Worm (Caenorhabditis elegans) whole organism, young adult: ENCODE measurements around the gene prdm-14.

ENCODE experiments used
- B0035.1 ChIP-seq: sonication (generic microtip); optimal IDR thresholded peaks from 2 replicates; lab custom pipeline; 2016; ENCODE audit warnings: missing genetic modification characterization, mild to moderate bottlenecking, missing compliant biosample characterization, missing genotype, missing genetic modification reagents
- C17E4.6 ChIP-seq: fragments of 200-800 bp; sonication (Bioruptor generic); IDR thresholded peaks from 2 replicates; pipeline ENCODE4 v1.3.6; 2022; ENCODE audit warnings: missing genetic modification reagents, missing genetic modification characterization, missing compliant biosample characterization
- D2030.7 ChIP-seq: fragments of 200-800 bp; sonication (Bioruptor generic); IDR thresholded peaks from 2 replicates; pipeline ENCODE4 v1.3.6; 2022; ENCODE audit warnings: missing genetic modification reagents, missing genetic modification characterization, missing compliant biosample characterization
- F10E7.11 ChIP-seq: sonication (generic microtip); optimal IDR thresholded peaks from 2 replicates; lab custom pipeline; 2017; ENCODE audit warnings: mild to moderate bottlenecking, missing genetic modification characterization, moderate library complexity, missing compliant biosample characterization
- F22D6.2 ChIP-seq: sonication (generic microtip); optimal IDR thresholded peaks from 2 replicates; lab custom pipeline; 2016; ENCODE audit warnings: mild to moderate bottlenecking, missing genetic modification characterization, missing compliant biosample characterization
- F23B12.7 ChIP-seq: sonication (generic microtip); optimal IDR thresholded peaks from 2 replicates; lab custom pipeline; 2017; ENCODE audit warnings: missing genetic modification characterization, mild to moderate bottlenecking, missing compliant biosample characterization, antibody characterized with exemption, moderate library complexity; ENCODE audit not compliant: insufficient read depth
- F49E8.2 ChIP-seq: sonication (generic microtip); optimal IDR thresholded peaks from 3 replicates; lab custom pipeline; 2017; ENCODE audit warnings: missing genetic modification characterization, mild to moderate bottlenecking, missing compliant biosample characterization, antibody characterized with exemption, moderate library complexity; ENCODE audit not compliant: insufficient read depth
- F52B5.7 ChIP-seq: sonication (generic microtip); optimal IDR thresholded peaks from 2 replicates; lab custom pipeline; 2016; ENCODE audit warnings: mild to moderate bottlenecking, missing genetic modification characterization, missing compliant biosample characterization
- T26A5.8 ChIP-seq: sonication (generic microtip); optimal IDR thresholded peaks from 2 replicates; lab custom pipeline; 2016; ENCODE audit warnings: missing genetic modification characterization, missing compliant biosample characterization
- Y79H2A.3 ChIP-seq: fragments of 200-800 bp; sonication (Bioruptor generic); conservative IDR thresholded peaks from 2 replicates; pipeline ENCODE4 v1.3.6; 2022; ENCODE audit warnings: missing genetic modification reagents, missing genetic modification characterization, missing compliant biosample characterization
- ZK185.1 ChIP-seq: sonication (generic microtip); optimal IDR thresholded peaks from 2 replicates; lab custom pipeline; 2016; ENCODE audit warnings: mild to moderate bottlenecking, missing genetic modification characterization, missing compliant biosample characterization; ENCODE audit not compliant: poor library complexity, severe bottlenecking
- ama-1 ChIP-seq, 3 experiments: fragments of 150-350 bp in 1 of 3; sonication (generic microtip) in 2 of 3; optimal IDR thresholded peaks; 2 replicates each; lab custom pipeline; 2014 to 2018; ENCODE audit warnings: missing biosample characterization in 2 of 3, missing genetic modification characterization in 2 of 3, missing genetic modification reagents in 2 of 3
- attf-6 ChIP-seq: fragments of 200-800 bp; sonication (Bioruptor generic); IDR thresholded peaks from 2 replicates; pipeline ENCODE4 v1.3.6; 2022; ENCODE audit warnings: missing genetic modification reagents, missing genetic modification characterization, missing compliant biosample characterization
- bed-2 ChIP-seq: fragments of 200-800 bp; sonication (Bioruptor generic); IDR thresholded peaks from 2 replicates; pipeline ENCODE4 v1.3.6; 2022; ENCODE audit warnings: missing genetic modification reagents, missing genetic modification characterization, missing compliant biosample characterization
- ccch-3 ChIP-seq: fragments of 200-800 bp; sonication (Bioruptor generic); optimal IDR thresholded peaks from 2 replicates; lab custom pipeline; 2018; ENCODE audit warnings: mild to moderate bottlenecking, missing genetic modification characterization, missing compliant biosample characterization
- ceh-27 ChIP-seq: fragments of 200-800 bp; sonication (Bioruptor generic); optimal IDR thresholded peaks from 2 replicates; lab custom pipeline; 2018; ENCODE audit warnings: mild to moderate bottlenecking, missing genetic modification characterization, moderate library complexity, missing compliant biosample characterization
- ceh-58 ChIP-seq: fragments of 200-800 bp; sonication (Bioruptor generic); IDR thresholded peaks from 2 replicates; pipeline ENCODE4 v1.3.6; 2022; ENCODE audit warnings: missing genetic modification characterization, missing compliant biosample characterization
- ceh-79 ChIP-seq: sonication (generic microtip); optimal IDR thresholded peaks from 2 replicates; lab custom pipeline; 2017; ENCODE audit warnings: mild to moderate bottlenecking, missing genetic modification characterization, missing compliant biosample characterization
- dpl-1 ChIP-seq: fragments of 150-350 bp; optimal IDR thresholded peaks from 2 replicates; lab custom pipeline; 2014; ENCODE audit warnings: missing biosample characterization, missing genetic modification reagents, missing genetic modification characterization
- ekl-4 ChIP-seq: fragments of 200-800 bp; sonication (Bioruptor generic); IDR thresholded peaks from 2 replicates; pipeline ENCODE4 v1.3.6; 2022; ENCODE audit warnings: missing genetic modification reagents, missing genetic modification characterization, missing compliant biosample characterization
- him-1 ChIP-seq: sonication (generic microtip); optimal IDR thresholded peaks from 2 replicates; lab custom pipeline; 2016; ENCODE audit warnings: missing genotype, missing genetic modification reagents, missing genetic modification characterization, missing compliant biosample characterization
- hlh-12 ChIP-seq: sonication (generic microtip); optimal IDR thresholded peaks from 2 replicates; lab custom pipeline; 2016; ENCODE audit warnings: missing genetic modification characterization, missing compliant biosample characterization
- hmg-20 ChIP-seq: fragments of 200-800 bp; sonication (Bioruptor generic); IDR thresholded peaks from 2 replicates; pipeline ENCODE4 v1.3.6; 2022; ENCODE audit warnings: missing genetic modification reagents, missing genetic modification characterization, missing compliant biosample characterization
- hrde-1 ChIP-seq: sonication (generic microtip); optimal IDR thresholded peaks from 2 replicates; lab custom pipeline; 2016; ENCODE audit warnings: missing genetic modification characterization, mild to moderate bottlenecking, missing compliant biosample characterization, moderate library complexity, missing genotype, missing genetic modification reagents, borderline replicate concordance
- let-607 ChIP-seq, 2 experiments: fragments of 200-800 bp in 1 of 2; sonication (Bioruptor generic) in 1 of 2; sonication (generic microtip) in 1 of 2; optimal IDR thresholded peaks; 2 replicates each; lab custom pipeline; 2016 to 2018; ENCODE audit warnings: mild to moderate bottlenecking in 2 of 2, missing compliant biosample characterization in 2 of 2, missing genetic modification characterization in 2 of 2, moderate library complexity in 2 of 2, missing genotype in 1 of 2
- lin-54 ChIP-seq: fragments of 200-800 bp; sonication (Bioruptor generic); optimal IDR thresholded peaks from 2 replicates; lab custom pipeline; 2018; ENCODE audit warnings: mild to moderate bottlenecking, missing genetic modification characterization, missing compliant biosample characterization
- lsy-27 ChIP-seq: sonication (generic microtip); optimal IDR thresholded peaks from 2 replicates; lab custom pipeline; 2017; ENCODE audit warnings: missing genetic modification characterization, mild to moderate bottlenecking, missing compliant biosample characterization, antibody characterized with exemption, missing genotype, borderline replicate concordance; ENCODE audit not compliant: insufficient read depth
- madf-3 ChIP-seq: fragments of 200-800 bp; sonication (Bioruptor generic); IDR thresholded peaks from 2 replicates; pipeline ENCODE4 v1.3.6; 2022; ENCODE audit warnings: missing genetic modification reagents, missing genetic modification characterization, missing compliant biosample characterization
- madf-8 ChIP-seq: fragments of 200-800 bp; sonication (Bioruptor generic); conservative IDR thresholded peaks from 2 replicates; pipeline ENCODE4 v1.3.6; 2022; ENCODE audit warnings: missing genetic modification reagents, missing genetic modification characterization, missing compliant biosample characterization
- mes-4 ChIP-seq: sonication (generic microtip); optimal IDR thresholded peaks from 2 replicates; lab custom pipeline; 2016; ENCODE audit warnings: missing genotype, missing genetic modification characterization, missing compliant biosample characterization
- nfya-1 ChIP-seq: sonication (generic microtip); optimal IDR thresholded peaks from 2 replicates; lab custom pipeline; 2017; ENCODE audit warnings: antibody characterized with exemption, missing compliant biosample characterization, missing genetic modification characterization, borderline replicate concordance; ENCODE audit not compliant: insufficient read depth
- nhr-80 ChIP-seq: sonication (generic microtip); optimal IDR thresholded peaks from 2 replicates; lab custom pipeline; 2016; ENCODE audit warnings: missing genetic modification characterization, missing compliant biosample characterization
- nhr-90 ChIP-seq: sonication (generic microtip); optimal IDR thresholded peaks from 2 replicates; lab custom pipeline; 2016; ENCODE audit warnings: missing genotype, mild to moderate bottlenecking, missing genetic modification characterization, missing compliant biosample characterization
- pbrm-1 ChIP-seq: fragments of 200-800 bp; sonication (Bioruptor generic); IDR thresholded peaks from 2 replicates; pipeline ENCODE4 v1.3.6; 2022; ENCODE audit warnings: missing genetic modification reagents, missing genetic modification characterization, missing compliant biosample characterization
- rec-8 ChIP-seq, 2 experiments: sonication (generic microtip); optimal IDR thresholded peaks; 2 replicates each; lab custom pipeline; 2016; ENCODE audit warnings: mild to moderate bottlenecking in 2 of 2, missing genetic modification characterization in 2 of 2, missing genetic modification reagents in 2 of 2, missing genotype in 2 of 2, missing biosample characterization in 1 of 2, missing compliant biosample characterization in 1 of 2, moderate library complexity in 1 of 2
- rpc-1 ChIP-seq, 2 experiments: fragments of 150-350 bp in 1 of 2; sonication (generic microtip) in 1 of 2; optimal IDR thresholded peaks; 2 replicates each; lab custom pipeline; 2014 to 2018; ENCODE audit warnings: missing biosample characterization in 1 of 2, missing genetic modification characterization in 1 of 2, missing genetic modification reagents in 1 of 2, missing genotype in 1 of 2
- sdz-38 ChIP-seq: sonication (generic microtip); optimal IDR thresholded peaks from 2 replicates; lab custom pipeline; 2016; ENCODE audit warnings: missing genotype, missing genetic modification characterization, missing compliant biosample characterization
- sea-2 ChIP-seq: fragments of 200-800 bp; sonication (Bioruptor generic); IDR thresholded peaks from 2 replicates; pipeline ENCODE4 v1.3.6; 2022; ENCODE audit warnings: missing genetic modification characterization, missing compliant biosample characterization
- snpc-1.1 ChIP-seq: sonication (generic microtip); optimal IDR thresholded peaks from 2 replicates; lab custom pipeline; 2017; ENCODE audit warnings: missing genetic modification characterization, mild to moderate bottlenecking, missing compliant biosample characterization, antibody characterized with exemption, moderate library complexity, missing genotype, missing genetic modification reagents; ENCODE audit not compliant: insufficient read depth
- sptf-2 ChIP-seq: fragments of 200-800 bp; sonication (Bioruptor generic); optimal IDR thresholded peaks from 2 replicates; lab custom pipeline; 2018; ENCODE audit warnings: mild to moderate bottlenecking, missing genetic modification characterization, missing compliant biosample characterization
- tbp1 ChIP-seq: fragments of 200-800 bp; sonication (Bioruptor generic); optimal IDR thresholded peaks from 2 replicates; lab custom pipeline; 2018; ENCODE audit warnings: mild to moderate bottlenecking, missing genetic modification characterization, missing compliant biosample characterization
- tlf-1 ChIP-seq: fragments of 200-800 bp; sonication (Bioruptor generic); optimal IDR thresholded peaks from 2 replicates; lab custom pipeline; 2018; ENCODE audit warnings: mild to moderate bottlenecking, missing genetic modification characterization, missing compliant biosample characterization
- unc-130 ChIP-seq: sonication (generic microtip); optimal IDR thresholded peaks from 2 replicates; lab custom pipeline; 2016; ENCODE audit warnings: missing genetic modification reagents, missing genetic modification characterization, missing compliant biosample characterization
- xnd-1 ChIP-seq: sonication (generic microtip); optimal IDR thresholded peaks from 2 replicates; lab custom pipeline; 2016; ENCODE audit warnings: missing genotype, missing genetic modification reagents, missing genetic modification characterization, missing compliant biosample characterization
- ztf-26 ChIP-seq: sonication (generic microtip); optimal IDR thresholded peaks from 2 replicates; lab custom pipeline; 2017; ENCODE audit warnings: missing genetic modification characterization, missing compliant biosample characterization
- ztf-6 ChIP-seq: fragments of 200-800 bp; sonication (Bioruptor generic); IDR thresholded peaks from 2 replicates; pipeline ENCODE4 v1.3.6; 2022; ENCODE audit warnings: missing genetic modification reagents, missing genetic modification characterization, missing compliant biosample characterization

Gene prdm-14

DNA sequence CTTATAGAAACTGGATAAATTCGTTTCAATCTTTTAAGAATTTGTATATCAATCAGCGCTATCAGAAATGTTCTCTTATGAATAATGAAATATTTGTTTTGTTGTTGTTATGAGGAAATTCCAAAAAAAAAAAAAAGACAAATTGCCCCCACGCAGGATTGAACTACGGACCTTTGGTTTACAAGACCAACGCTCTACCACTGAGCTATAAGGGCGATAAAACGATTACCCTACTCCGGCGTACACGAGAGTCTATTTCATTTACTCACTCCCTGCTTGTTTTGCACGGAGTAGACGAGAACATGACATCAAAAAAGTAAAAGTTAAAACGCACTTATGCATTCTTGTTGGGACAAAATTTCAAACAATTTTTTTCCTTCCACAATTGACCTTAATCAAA lies 21.7 kb upstream of the prdm-14 start (continued):
- TF ChIP-seq B0035.1 (tag; lab: Kevin White, UChicago) (peak; percentile 77), tbp1 (GFP tag; lab: Kevin White, UChicago) (peak; percentile 95), hlh-12 (tag; lab: Kevin White, UChicago) (peak; percentile 70), nhr-80 (tag; lab: Kevin White, UChicago) (peak; percentile 37), F22D6.2 (peak; percentile 31), T26A5.8 (tag; lab: Kevin White, UChicago) (peak; percentile 76), hrde-1 (tag; lab: Kevin White, UChicago) (no peak), tlf-1 (GFP tag; lab: Kevin White, UChicago) (no peak), ceh-79 (tag; lab: Kevin White, UChicago) (peak; percentile 81), sdz-38 (tag; lab: Kevin White, UChicago) (peak; percentile 19), hmg-20 (peak; percentile 83), lin-54 (GFP tag; lab: Kevin White, UChicago) (peak; percentile 35), sptf-2 (GFP tag; lab: Kevin White, UChicago) (peak; percentile 76), ccch-3 (GFP tag; lab: Kevin White, UChicago) (peak; percentile 41), F10E7.11 (tag; lab: Kevin White, UChicago) (peak; percentile 11), attf-6 (no peak), nhr-90 (tag; lab: Kevin White, UChicago) (peak; percentile 88), ceh-58 (no peak), rpc-1 (optimal IDR thresholded peaks at IDR 0.05; lab: Kevin White, UChicago) (peak; percentile 98), rpc-1 (tag; optimal IDR thresholded peaks at IDR 0.05; lab: Kevin White, UChicago) (peak; percentile 100), pbrm-1 (peak; percentile 78; the same call in 1 of the 2 replicates), ama-1 (optimal IDR thresholded peaks at IDR 0.05; lab: Kevin White, UChicago) (no peak), ama-1 (GFP tag; optimal IDR thresholded peaks at IDR 0.05; lab: Kevin White, UChicago) (peak; percentile 83 to 92), lsy-27 (tag; lab: Kevin White, UChicago) (no peak), madf-3 (GFP tag; lab: Robert Waterston, UW) (0 out of 2 replicates have a peak, but pooled peaks have one; percentile 48), F23B12.7 (tag; lab: Kevin White, UChicago) (peak; percentile 59), madf-8 (0 out of 2 replicates have a peak, but pooled peaks have one; percentile 16), ZK185.1 (peak; percentile 71), bed-2 (GFP tag; lab: Robert Waterston, UW) (0 out of 2 replicates have a peak, but pooled peaks have one; percentile 56), rec-8 (tag; optimal IDR thresholded peaks at IDR 0.05; lab: Kevin White, UChicago) (peak; percentile 84 to 94), nfya-1 (no peak), F49E8.2 (no peak), unc-130 (peak; percentile 18), ceh-27 (GFP tag; lab: Kevin White, UChicago) (peak; percentile 19), him-1 (tag; lab: Kevin White, UChicago) (peak; percentile 95), let-607 (tag; optimal IDR thresholded peaks at IDR 0.05; lab: Kevin White, UChicago) (peak; percentile 47 to 50), ztf-6 (0 out of 2 replicates have a peak, but pooled peaks have one; percentile 29), dpl-1 (GFP tag; lab: Kevin White, UChicago) (no peak), ztf-26 (tag; lab: Kevin White, UChicago) (peak; percentile 27), xnd-1 (tag; lab: Kevin White, UChicago) (no peak), D2030.7 (peak; percentile 74), F52B5.7 (no peak), ekl-4 (peak; percentile 76; the same call in 1 of the 2 replicates), mes-4 (tag; lab: Kevin White, UChicago) (peak; percentile 79), Y79H2A.3 (GFP tag; lab: Robert Waterston, UW) (0 out of 2 replicates have a peak, but pooled peaks have one; percentile 8), sea-2 (no peak), C17E4.6 (0 out of 2 replicates have a peak, but pooled peaks have one; percentile 16), snpc-1.1 (no peak)
